Fruit fly (Drosophila melanogaster) whole organism: ENCODE data around the gene CG31528.

Experiments used
- EcR ChIP-seq, 2 experiments: fragments of >200 bp; optimal IDR thresholded peaks; 2 replicates each; lab custom pipeline; 2017; ENCODE audit warnings: missing biosample characterization in 2 of 2, missing genetic modification characterization in 2 of 2, missing genetic modification reagents in 2 of 2
- usp ChIP-seq: fragments of >200 bp; optimal IDR thresholded peaks from 2 replicates; lab custom pipeline; 2017; ENCODE audit warnings: missing biosample characterization, missing genetic modification characterization, mixed read lengths

DNA sequence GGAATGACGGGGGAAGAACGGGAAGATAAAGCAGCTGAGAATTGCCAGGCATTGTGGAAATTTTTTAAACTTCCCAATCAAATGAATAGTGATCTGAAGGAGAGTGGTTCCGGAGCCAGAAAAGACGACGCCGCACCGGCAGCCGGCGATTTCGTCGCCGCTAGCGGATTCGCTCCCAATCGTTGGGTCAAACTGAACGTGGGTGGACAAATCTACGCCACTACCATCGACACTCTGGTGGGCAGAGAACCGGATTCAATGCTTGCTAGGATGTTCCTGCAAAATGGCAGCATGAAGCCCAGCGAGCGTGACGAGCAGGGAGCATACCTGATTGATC is 15.8 kb upstream of the CG31528 start, which contains the start of gene CG14647:
- no peak for TF ChIP-seq usp
- TF ChIP-seq EcR (GFP tag; optimal IDR thresholded peaks at IDR 0.05; lab: Kevin White, UChicago): no peak
